Fruit fly (Drosophila melanogaster) Kc167 (cell line): ENCODE data around the gene Cap-D2.

Experiments
- Myc ChIP-seq: fragments of >200 bp; optimal IDR thresholded peaks from 2 replicates; lab custom pipeline; 2017; ENCODE audit warnings: missing external identifiers
- Sin3A ChIP-seq: fragments of >200 bp; optimal IDR thresholded peaks from 2 replicates; lab custom pipeline; 2018; ENCODE audit warnings: missing external identifiers
- h ChIP-seq: fragments of >200 bp; optimal IDR thresholded peaks from 3 replicates; lab custom pipeline; 2018; ENCODE audit warnings: missing external identifiers
- insv ChIP-seq: fragments of >200 bp; optimal IDR thresholded peaks from 3 replicates; lab custom pipeline; 2018; ENCODE audit warnings: missing external identifiers
- psq ChIP-seq: fragments of >200 bp; optimal IDR thresholded peaks from 2 replicates; lab custom pipeline; 2017; ENCODE audit warnings: missing external identifiers
- ttk ChIP-seq: sonication (Bioruptor generic); optimal IDR thresholded peaks from 2 replicates; lab custom pipeline; 2017; ENCODE audit warnings: missing external identifiers

dm6 chr3R:29715277-29715676 is 39.8 kb downstream of the Cap-D2 start, which contains the start of gene Dup99B:
- TF ChIP-seq psq (lab: Kevin White, UChicago) (no peak), ttk (no peak), Sin3A (no peak), Myc (no peak), h (lab: Kevin White, UChicago) (no peak), insv (no peak)
